Fruit fly (Drosophila melanogaster) whole organism, embryonic: Measurements from ENCODE around the gene Bgb.

Source experiments
- B-H1 ChIP-seq: fragments of 200-800 bp; sonication (Bioruptor generic); IDR thresholded peaks from 3 replicates; pipeline ENCODE4 v1.3.6; 2022; ENCODE audit warnings: missing biosample characterization, missing genetic modification characterization
- B-H2 ChIP-seq: fragments of 200-800 bp; sonication (Bioruptor generic); optimal IDR thresholded peaks from 2 replicates; lab custom pipeline; 2018; ENCODE audit warnings: missing biosample characterization, mild to moderate bottlenecking, missing genetic modification characterization
- BtbVII ChIP-seq: fragments of 200-800 bp; sonication (Bioruptor generic); optimal IDR thresholded peaks from 3 replicates; lab custom pipeline; 2017; ENCODE audit warnings: missing biosample characterization, mild to moderate bottlenecking, missing genetic modification characterization
- CG10147 ChIP-seq: fragments of 200-800 bp; sonication (Bioruptor generic); optimal IDR thresholded peaks from 2 replicates; lab custom pipeline; 2019; ENCODE audit warnings: missing biosample characterization, mild to moderate bottlenecking, missing genetic modification characterization, moderate library complexity
- CG1024 ChIP-seq: fragments of 200-800 bp; sonication (Bioruptor generic); IDR thresholded peaks from 2 replicates; pipeline ENCODE4 v1.3.6; 2022; ENCODE audit warnings: missing biosample characterization, missing genetic modification characterization
- CG11247 ChIP-seq: fragments of 200-800 bp; sonication (Bioruptor generic); IDR thresholded peaks from 2 replicates; pipeline ENCODE4 v1.3.6; 2022; ENCODE audit warnings: missing biosample characterization, missing genetic modification characterization
- CG13775 ChIP-seq: fragments of 200-800 bp; sonication (Bioruptor generic); optimal IDR thresholded peaks from 3 replicates; lab custom pipeline; 2017; ENCODE audit warnings: missing biosample characterization, mild to moderate bottlenecking, missing genetic modification characterization
- CG14965 ChIP-seq: fragments of 200-800 bp; sonication (Bioruptor generic); optimal IDR thresholded peaks from 2 replicates; lab custom pipeline; 2016; ENCODE audit warnings: missing biosample characterization, missing genetic modification characterization, borderline replicate concordance
- CG2129 ChIP-seq: fragments of 200-800 bp; sonication (Bioruptor generic); IDR thresholded peaks from 2 replicates; pipeline ENCODE4 v1.3.6; 2022; ENCODE audit warnings: missing biosample characterization, missing genetic modification characterization; ENCODE audit not compliant: partially characterized antibody
- CG30431 ChIP-seq: fragments of 200-800 bp; sonication (Bioruptor generic); optimal IDR thresholded peaks from 2 replicates; lab custom pipeline; 2017; ENCODE audit warnings: missing biosample characterization, missing genetic modification characterization
- CG3163 ChIP-seq: fragments of 200-800 bp; sonication (Bioruptor generic); optimal IDR thresholded peaks from 3 replicates; lab custom pipeline; 2016; ENCODE audit warnings: missing biosample characterization, missing genetic modification characterization
- CG3281 ChIP-seq: fragments of 200-800 bp; sonication (Bioruptor generic); optimal IDR thresholded peaks from 3 replicates; lab custom pipeline; 2017; ENCODE audit warnings: missing biosample characterization, mild to moderate bottlenecking, missing genetic modification characterization
- CG4424 ChIP-seq: fragments of 200-800 bp; sonication (Bioruptor generic); optimal IDR thresholded peaks from 3 replicates; lab custom pipeline; 2016; ENCODE audit warnings: missing biosample characterization, missing genetic modification characterization
- CG8359 ChIP-seq: fragments of 200-800 bp; sonication (Bioruptor generic); optimal IDR thresholded peaks from 2 replicates; lab custom pipeline; 2017; ENCODE audit warnings: missing biosample characterization, mild to moderate bottlenecking, missing genetic modification characterization, borderline replicate concordance
- CG8924 ChIP-seq: fragments of 200-800 bp; optimal IDR thresholded peaks from 3 replicates; lab custom pipeline; 2019; ENCODE audit warnings: missing biosample characterization, mild to moderate bottlenecking, missing genetic modification characterization, moderate library complexity
- Camta ChIP-seq: fragments of 200-800 bp; sonication (Bioruptor generic); optimal IDR thresholded peaks from 2 replicates; lab custom pipeline; 2016; ENCODE audit warnings: missing biosample characterization, missing genetic modification characterization
- Chrac-16 ChIP-seq: fragments of 200-800 bp; sonication (Bioruptor generic); optimal IDR thresholded peaks from 3 replicates; lab custom pipeline; 2016; ENCODE audit warnings: missing biosample characterization, missing genetic modification characterization
- E2f2 ChIP-seq: fragments of 200-800 bp; sonication (Bioruptor generic); IDR thresholded peaks from 2 replicates; pipeline ENCODE4 v1.3.6; 2022; ENCODE audit warnings: missing biosample characterization, missing genetic modification characterization
- Ets65A ChIP-seq: fragments of 200-800 bp; sonication (Bioruptor generic); peaks from one replicate; lab custom pipeline; 2016; ENCODE audit warnings: missing biosample characterization, missing genetic modification characterization
- Fer3 ChIP-seq: fragments of 200-800 bp; sonication (Bioruptor generic); optimal IDR thresholded peaks from 2 replicates; lab custom pipeline; 2018; ENCODE audit warnings: missing biosample characterization, mild to moderate bottlenecking, missing genetic modification characterization, moderate library complexity
- HLH3B ChIP-seq: fragments of 200-800 bp; sonication (Bioruptor generic); IDR thresholded peaks from 2 replicates; pipeline ENCODE4 v1.3.6; 2022; ENCODE audit warnings: missing biosample characterization, missing genetic modification characterization
- Hand ChIP-seq: fragments of 200-800 bp; sonication (Bioruptor generic); optimal IDR thresholded peaks from 2 replicates; lab custom pipeline; 2017; ENCODE audit warnings: mild to moderate bottlenecking, missing biosample characterization, missing genetic modification reagents, missing genetic modification characterization
- Hmx ChIP-seq: fragments of 200-800 bp; sonication (Bioruptor generic); optimal IDR thresholded peaks from 2 replicates; lab custom pipeline; 2016; ENCODE audit warnings: missing biosample characterization, missing genetic modification characterization
- Hr51 ChIP-seq, 2 experiments: fragments of 200-800 bp; sonication (Bioruptor generic); optimal IDR thresholded peaks; 2 replicates in 1 of 2; 3 replicates in 1 of 2; lab custom pipeline; 2016 to 2018; ENCODE audit warnings: missing biosample characterization in 2 of 2, missing genetic modification characterization in 2 of 2, mild to moderate bottlenecking in 1 of 2, moderate library complexity in 1 of 2
- MBD-R2 ChIP-seq: fragments of 200-800 bp; sonication (Bioruptor generic); IDR thresholded peaks from 2 replicates; pipeline ENCODE4 v1.3.6; 2022; ENCODE audit warnings: missing biosample characterization, missing genetic modification characterization
- MESR4 ChIP-seq: fragments of 200-800 bp; sonication (Bioruptor generic); optimal IDR thresholded peaks from 2 replicates; lab custom pipeline; 2018; ENCODE audit warnings: missing biosample characterization, mild to moderate bottlenecking, missing genetic modification characterization, moderate library complexity
- Mrtf ChIP-seq: fragments of 200-800 bp; sonication (Bioruptor generic); IDR thresholded peaks from 3 replicates; pipeline ENCODE4 v1.3.6; 2022; ENCODE audit warnings: missing biosample characterization, missing genetic modification characterization
- Oaz ChIP-seq: fragments of 200-800 bp; sonication (Bioruptor generic); IDR thresholded peaks from 2 replicates; pipeline ENCODE4 v1.3.6; 2022; ENCODE audit warnings: missing biosample characterization, missing genetic modification characterization
- Oli ChIP-seq: fragments of 200-800 bp; sonication (Bioruptor generic); optimal IDR thresholded peaks from 2 replicates; lab custom pipeline; 2018; ENCODE audit warnings: missing biosample characterization, mild to moderate bottlenecking, missing genetic modification characterization, moderate library complexity
- Vsx1 ChIP-seq: fragments of 200-800 bp; sonication (Bioruptor generic); optimal IDR thresholded peaks from 2 replicates; lab custom pipeline; 2017; ENCODE audit warnings: missing biosample characterization, mild to moderate bottlenecking, missing genetic modification characterization, missing genetic modification reagents
- ac ChIP-seq: fragments of 200-800 bp; sonication (Bioruptor generic); optimal IDR thresholded peaks from 3 replicates; lab custom pipeline; 2017; ENCODE audit warnings: missing biosample characterization, mild to moderate bottlenecking, missing genetic modification characterization
- ap ChIP-seq: fragments of 200-800 bp; sonication (Bioruptor generic); IDR thresholded peaks from 2 replicates; pipeline ENCODE4 v1.3.6; 2022; ENCODE audit warnings: missing biosample characterization, missing genetic modification characterization
- ara ChIP-seq: fragments of 200-800 bp; sonication (Bioruptor generic); IDR thresholded peaks from 2 replicates; pipeline ENCODE4 v1.3.6; 2022; ENCODE audit warnings: missing biosample characterization, missing genetic modification characterization
- az2 ChIP-seq: fragments of 200-800 bp; sonication (Bioruptor generic); optimal IDR thresholded peaks from 3 replicates; lab custom pipeline; 2016; ENCODE audit warnings: missing biosample characterization, missing genetic modification characterization
- bbx ChIP-seq: fragments of 200-800 bp; sonication (Bioruptor generic); IDR thresholded peaks from 2 replicates; pipeline ENCODE4 v1.3.6; 2022; ENCODE audit warnings: missing biosample characterization, missing genetic modification characterization; ENCODE audit not compliant: partially characterized antibody
- danr ChIP-seq: fragments of 200-800 bp; sonication (Bioruptor generic); IDR thresholded peaks from 2 replicates; pipeline ENCODE4 v1.3.6; 2022; ENCODE audit warnings: missing biosample characterization, missing genetic modification characterization
- dysf ChIP-seq: fragments of 200-800 bp; sonication (Bioruptor generic); IDR thresholded peaks from 3 replicates; pipeline ENCODE4 v1.3.6; 2022; ENCODE audit warnings: missing biosample characterization, missing genetic modification characterization
- eyg ChIP-seq: fragments of 200-800 bp; sonication (Bioruptor generic); optimal IDR thresholded peaks from 3 replicates; lab custom pipeline; 2016; ENCODE audit warnings: missing biosample characterization, missing genetic modification characterization
- gfzf ChIP-seq: fragments of 200-800 bp; sonication (Bioruptor generic); optimal IDR thresholded peaks from 2 replicates; lab custom pipeline; 2016; ENCODE audit warnings: missing biosample characterization, mild to moderate bottlenecking, missing genetic modification characterization, moderate library complexity
- grn ChIP-seq: fragments of 200-800 bp; sonication (Bioruptor generic); optimal IDR thresholded peaks from 3 replicates; lab custom pipeline; 2017; ENCODE audit warnings: missing biosample characterization, missing genetic modification characterization
- hkb ChIP-seq, 2 experiments: fragments of 200-800 bp in 1 of 2; fragments of >200 bp in 1 of 2; sonication (Bioruptor generic) in 1 of 2; IDR thresholded peaks in 1 of 2; optimal IDR thresholded peaks in 1 of 2; 2 replicates each; pipeline versions ENCODE4 v1.3.6 to Lab custom; 2017 to 2022; ENCODE audit warnings: missing biosample characterization in 1 of 2, missing genetic modification characterization in 1 of 2
- klu ChIP-seq: fragments of 200-800 bp; sonication (Bioruptor generic); IDR thresholded peaks from 2 replicates; pipeline ENCODE4 v1.3.6; 2022; ENCODE audit warnings: missing biosample characterization, missing genetic modification characterization
- kni ChIP-seq: fragments of 200-800 bp; sonication (Bioruptor generic); optimal IDR thresholded peaks from 3 replicates; lab custom pipeline; 2017; ENCODE audit warnings: mild to moderate bottlenecking, missing biosample characterization, missing genetic modification reagents, missing genetic modification characterization
- p53 ChIP-seq: fragments of 200-800 bp; sonication (Bioruptor generic); optimal IDR thresholded peaks from 2 replicates; lab custom pipeline; 2016; ENCODE audit warnings: missing biosample characterization, missing genetic modification characterization
- pho ChIP-seq: fragments of 200-800 bp; sonication (Bioruptor generic); optimal IDR thresholded peaks from 2 replicates; lab custom pipeline; 2016; ENCODE audit warnings: missing biosample characterization, missing genetic modification characterization
- phol ChIP-seq: fragments of 200-800 bp; sonication (Bioruptor generic); optimal IDR thresholded peaks from 3 replicates; lab custom pipeline; 2018; ENCODE audit warnings: missing biosample characterization, mild to moderate bottlenecking, missing genetic modification characterization, moderate library complexity
- sim ChIP-seq: fragments of 200-800 bp; sonication (Bioruptor generic); IDR thresholded peaks from 2 replicates; pipeline ENCODE4 v1.3.6; 2022; ENCODE audit warnings: missing biosample characterization, missing genetic modification characterization
- sug ChIP-seq: fragments of 200-800 bp; optimal IDR thresholded peaks from 2 replicates; lab custom pipeline; 2019; ENCODE audit warnings: missing biosample characterization, mild to moderate bottlenecking, missing genetic modification characterization, moderate library complexity
- trh ChIP-seq: fragments of 200-800 bp; sonication (Bioruptor generic); optimal IDR thresholded peaks from 2 replicates; lab custom pipeline; 2016; ENCODE audit warnings: missing biosample characterization, missing genetic modification characterization
- tx ChIP-seq: fragments of 200-800 bp; sonication (Bioruptor generic); optimal IDR thresholded peaks from 2 replicates; lab custom pipeline; 2016; ENCODE audit warnings: missing biosample characterization, missing genetic modification characterization
- unpg ChIP-seq: fragments of 200-800 bp; sonication (Bioruptor generic); optimal IDR thresholded peaks from 3 replicates; lab custom pipeline; 2018; ENCODE audit warnings: missing biosample characterization, mild to moderate bottlenecking, missing genetic modification characterization, moderate library complexity

Gene Bgb

dm6 chr3L:1609611-1610010 lies 29.9 kb upstream of the Bgb start (continued):
- TF ChIP-seq Chrac-16 (peak; percentile 9), dysf (GFP tag; lab: Robert Waterston, UW) (peak; percentile 74), CG2129 (GFP tag; lab: Robert Waterston, UW) (no peak), MBD-R2 (GFP tag; lab: Robert Waterston, UW) (no peak), Hmx (GFP tag; lab: Kevin White, UChicago) (no peak), Fer3 (tag; lab: Kevin White, UChicago) (peak; percentile 42), unpg (GFP tag; lab: Kevin White, UChicago) (peak; percentile 15), B-H2 (GFP tag; lab: Kevin White, UChicago) (no peak), danr (GFP tag; lab: Robert Waterston, UW) (no peak), ara (GFP tag; lab: Robert Waterston, UW) (no peak), klu (GFP tag; lab: Robert Waterston, UW) (peak; percentile 54), kni (GFP tag; lab: Kevin White, UChicago) (no peak), CG30431 (GFP tag; lab: Kevin White, UChicago) (no peak), hkb (optimal IDR thresholded peaks at IDR 0.05; lab: Kevin White, UChicago) (no peak), hkb (GFP tag; IDR thresholded peaks at IDR 0.05; lab: Robert Waterston, UW) (peak; percentile 34; the same call in 1 of the 2 replicates), CG13775 (GFP tag; lab: Kevin White, UChicago) (peak; percentile 46), BtbVII (GFP tag; lab: Kevin White, UChicago) (peak; percentile 52), ap (GFP tag; lab: Robert Waterston, UW) (no peak), Mrtf (no peak), p53 (GFP tag; lab: Kevin White, UChicago) (no peak), Ets65A (GFP tag; lab: Kevin White, UChicago) (peak; percentile 94), Camta (GFP tag; lab: Kevin White, UChicago) (no peak), CG1024 (GFP tag; lab: Robert Waterston, UW) (no peak), sug (tag; lab: Kevin White, UChicago) (no peak), CG14965 (GFP tag; lab: Kevin White, UChicago) (no peak), CG10147 (GFP tag; lab: Kevin White, UChicago) (peak; percentile 66), pho (GFP tag; lab: Kevin White, UChicago) (peak; percentile 46), Oli (peak; percentile 41), CG8359 (GFP tag; lab: Kevin White, UChicago) (no peak), Oaz (GFP tag; lab: Robert Waterston, UW) (no peak), eyg (GFP tag; lab: Kevin White, UChicago) (no peak), B-H1 (no peak), CG3163 (GFP tag; lab: Kevin White, UChicago) (no peak), CG3281 (GFP tag; lab: Kevin White, UChicago) (peak; percentile 62), bbx (GFP tag; lab: Robert Waterston, UW) (no peak), ac (GFP tag; lab: Kevin White, UChicago) (no peak), sim (no peak), HLH3B (no peak), E2f2 (GFP tag; lab: Robert Waterston, UW) (no peak; the same call in 1 of the 2 replicates), MESR4 (GFP tag; lab: Kevin White, UChicago) (no peak), phol (tag; lab: Kevin White, UChicago) (peak; percentile 34), Hand (GFP tag; lab: Kevin White, UChicago) (peak; percentile 1), az2 (GFP tag; lab: Kevin White, UChicago) (no peak), gfzf (GFP tag; lab: Kevin White, UChicago) (no peak), Vsx1 (no peak), grn (GFP tag; lab: Kevin White, UChicago) (no peak), tx (GFP tag; lab: Kevin White, UChicago) (no peak), CG11247 (no peak), CG4424 (GFP tag; lab: Kevin White, UChicago) (peak; percentile 12), CG8924 (tag; lab: Kevin White, UChicago) (peak; percentile 32), trh (GFP tag; lab: Kevin White, UChicago) (no peak), Hr51 (GFP tag; optimal IDR thresholded peaks at IDR 0.05; lab: Kevin White, UChicago) (peak in 1 of 2 experiments; percentile 39)
